Fruit fly (Drosophila melanogaster): Measurements from ENCODE around the gene p24-2.

- no peak for TF ChIP-seq CG8478 (optimal IDR thresholded peaks at IDR 0.05)
- TF ChIP-seq CTCF (optimal IDR thresholded peaks at IDR 0.05) = no peak
Observed at dm6 chr3R:9646104-9646707, 46.4 kb downstream of the p24-2 start, which contains the start of gene Fst.

Measured in S2 (cell line).